Worm (Caenorhabditis elegans): ENCODE measurements around the gene C27F2.6.

ce11 chrIII:5021689-5022088, 41.4 kb upstream of the C27F2.6 start, which contains the start of gene R144.3:
- no peak for TF ChIP-seq B0336.3 (GFP tag; IDR thresholded peaks at IDR 0.05)
- no peak for TF ChIP-seq T07F8.4 (tag; optimal IDR thresholded peaks at IDR 0.05)
- TF ChIP-seq rpc-1 (optimal IDR thresholded peaks at IDR 0.05): no peak
- TF ChIP-seq rpc-1 (tag; optimal IDR thresholded peaks at IDR 0.05): no peak
- no peak for TF ChIP-seq F22D6.2 (tag; optimal IDR thresholded peaks at IDR 0.05)
- no peak for TF ChIP-seq snpc-4 (GFP tag; optimal IDR thresholded peaks at IDR 0.05)
- TF ChIP-seq snpc-4 (tag; optimal IDR thresholded peaks at IDR 0.05): no peak
- no peak for TF ChIP-seq ceh-58 (GFP tag; IDR thresholded peaks at IDR 0.05)
- TF ChIP-seq ztf-22 (GFP tag; optimal IDR thresholded peaks at IDR 0.05): no peak
- no peak for TF ChIP-seq K12H6.12 (tag; optimal IDR thresholded peaks at IDR 0.05)
- no peak for TF ChIP-seq B0035.1 (tag; optimal IDR thresholded peaks at IDR 0.05)
- no peak for TF ChIP-seq Y56A3A.18 (GFP tag; IDR thresholded peaks at IDR 0.05)
- no peak for TF ChIP-seq nfyb-1 (GFP tag; IDR thresholded peaks at IDR 0.05)
- TF ChIP-seq snpc-1.1 (tag; optimal IDR thresholded peaks at IDR 0.05; ENCODE audit: insufficient read depth): no peak
- TF ChIP-seq attf-6 (GFP tag; IDR thresholded peaks at IDR 0.05): no peak
- no peak for TF ChIP-seq ztf-3 (GFP tag; optimal IDR thresholded peaks at IDR 0.05)

Measured in whole organism, young adult.